Fruit fly (Drosophila melanogaster): ENCODE data around the gene Sf3b3.

Sf3b3 gene

dm6 chr3L:786835-787234 lies 46.4 kb downstream of the Sf3b3 start:
- TF ChIP-seq CG32121 (GFP tag; IDR thresholded peaks at IDR 0.05) (peak; percentile 28; the same call in 1 of the 2 replicates), Snoo (tag; optimal IDR thresholded peaks at IDR 0.05) (no peak)

dm6 chr3L:785726-786351 lies 47.3 kb downstream of the Sf3b3 start:
- TF ChIP-seq D1 (tag; optimal IDR thresholded peaks at IDR 0.05) (no peak), Snoo (tag; optimal IDR thresholded peaks at IDR 0.05) (peak; percentile 68), CG17806 (tag; optimal IDR thresholded peaks at IDR 0.05) (peak; percentile 45), CG8301 (tag; optimal IDR thresholded peaks at IDR 0.05) (peak; percentile 19), CG4496 (GFP tag; IDR thresholded peaks at IDR 0.05) (peak; percentile 23; the same call in 1 of the 3 replicates), Pif1B (GFP tag; optimal IDR thresholded peaks at IDR 0.05) (peak; percentile 37), CG10348 (GFP tag; IDR thresholded peaks at IDR 0.05) (no peak), CG13204 (GFP tag; optimal IDR thresholded peaks at IDR 0.05) (peak; percentile 33), rn (GFP tag; IDR thresholded peaks at IDR 0.05) (no peak), EcR (GFP tag; optimal IDR thresholded peaks at IDR 0.05) (no peak), Pif1A (GFP tag; optimal IDR thresholded peaks at IDR 0.05) (peak; percentile 59), CG15710 (tag; optimal IDR thresholded peaks at IDR 0.05) (peak; percentile 28), CG9948 (tag; optimal IDR thresholded peaks at IDR 0.05) (peak; percentile 31), CG8159 (tag; optimal IDR thresholded peaks at IDR 0.05) (peak; percentile 55), CG14655 (GFP tag; optimal IDR thresholded peaks at IDR 0.05) (peak; percentile 56), Ets98B (GFP tag; IDR thresholded peaks at IDR 0.05) (peak; percentile 12; the same call in 1 of the 2 replicates), fd96Ca (GFP tag; IDR thresholded peaks at IDR 0.05) (no peak), CG12605 (GFP tag; IDR thresholded peaks at IDR 0.05) (no peak), gl (tag; optimal IDR thresholded peaks at IDR 0.05) (no peak), CG34367 (tag; optimal IDR thresholded peaks at IDR 0.05) (peak; percentile 21), CG32121 (GFP tag; IDR thresholded peaks at IDR 0.05) (peak; percentile 37; the same call in 1 of the 2 replicates)

- TF ChIP-seq CG17806 (tag; optimal IDR thresholded peaks at IDR 0.05) (peak; percentile 60), CG9948 (tag; optimal IDR thresholded peaks at IDR 0.05) (peak; percentile 59), CG15710 (tag; optimal IDR thresholded peaks at IDR 0.05) (peak; percentile 49), CG4496 (GFP tag; IDR thresholded peaks at IDR 0.05) (peak; percentile 88), Pif1B (GFP tag; optimal IDR thresholded peaks at IDR 0.05) (peak; percentile 65), CG32121 (GFP tag; IDR thresholded peaks at IDR 0.05) (peak; percentile 85), Snoo (tag; optimal IDR thresholded peaks at IDR 0.05) (peak; percentile 76), Ets98B (GFP tag; IDR thresholded peaks at IDR 0.05) (peak; percentile 90), rn (GFP tag; IDR thresholded peaks at IDR 0.05) (peak; percentile 49), CG8159 (tag; optimal IDR thresholded peaks at IDR 0.05) (peak; percentile 57), CG8301 (tag; optimal IDR thresholded peaks at IDR 0.05) (peak; percentile 74), CG13204 (GFP tag; optimal IDR thresholded peaks at IDR 0.05) (no peak), D1 (tag; optimal IDR thresholded peaks at IDR 0.05) (no peak), CG34367 (tag; optimal IDR thresholded peaks at IDR 0.05) (peak; percentile 54), CG10348 (GFP tag; IDR thresholded peaks at IDR 0.05) (peak; percentile 66; the same call in 1 of the 2 replicates), EcR (GFP tag; optimal IDR thresholded peaks at IDR 0.05) (no peak), gl (tag; optimal IDR thresholded peaks at IDR 0.05) (peak; percentile 15), CG12605 (GFP tag; IDR thresholded peaks at IDR 0.05) (peak; percentile 80), CG14655 (GFP tag; optimal IDR thresholded peaks at IDR 0.05) (peak; percentile 78), Pif1A (GFP tag; optimal IDR thresholded peaks at IDR 0.05) (peak; percentile 69), fd96Ca (GFP tag; IDR thresholded peaks at IDR 0.05) (peak; percentile 92)
These were observed 48.8 kb downstream of the Sf3b3 start for dm6 chr3L:784111-784960.

- TF ChIP-seq rn (GFP tag; IDR thresholded peaks at IDR 0.05) (no peak), gl (tag; optimal IDR thresholded peaks at IDR 0.05) (no peak), Snoo (tag; optimal IDR thresholded peaks at IDR 0.05) (no peak), CG10348 (GFP tag; IDR thresholded peaks at IDR 0.05) (no peak), Pif1A (GFP tag; optimal IDR thresholded peaks at IDR 0.05) (no peak)
These were observed 50.2 kb downstream of the Sf3b3 start for dm6 chr3L:782937-783336.

dm6 chr3L:782521-782920 lies 50.7 kb downstream of the Sf3b3 start:
- TF ChIP-seq rn (GFP tag; IDR thresholded peaks at IDR 0.05), result no peak
- no peak for TF ChIP-seq gl (tag; optimal IDR thresholded peaks at IDR 0.05)
- no peak for TF ChIP-seq CG14655 (GFP tag; optimal IDR thresholded peaks at IDR 0.05)
- TF ChIP-seq CG15710 (tag; optimal IDR thresholded peaks at IDR 0.05), result no peak
- no peak for TF ChIP-seq CG9948 (tag; optimal IDR thresholded peaks at IDR 0.05)
- TF ChIP-seq Snoo (tag; optimal IDR thresholded peaks at IDR 0.05), result no peak
- no peak for TF ChIP-seq Pif1A (GFP tag; optimal IDR thresholded peaks at IDR 0.05)
- no peak for TF ChIP-seq CG34367 (tag; optimal IDR thresholded peaks at IDR 0.05)
- no peak for TF ChIP-seq Pif1B (GFP tag; optimal IDR thresholded peaks at IDR 0.05)
- no peak for TF ChIP-seq CG32121 (GFP tag; IDR thresholded peaks at IDR 0.05)
- no peak for TF ChIP-seq CG8159 (tag; optimal IDR thresholded peaks at IDR 0.05)
- no peak for TF ChIP-seq Ets98B (GFP tag; IDR thresholded peaks at IDR 0.05)
- TF ChIP-seq CG12605 (GFP tag; IDR thresholded peaks at IDR 0.05), result no peak
- no peak for TF ChIP-seq CG13204 (GFP tag; optimal IDR thresholded peaks at IDR 0.05)
- TF ChIP-seq fd96Ca (GFP tag; IDR thresholded peaks at IDR 0.05), result no peak

All from whole organism, pupa.